Fruit fly (Drosophila melanogaster) whole organism: ENCODE results near the gene cort.

Experiments used
- pan ChIP-seq: fragments of >200 bp; optimal IDR thresholded peaks from 2 replicates; lab custom pipeline; 2017
- psq ChIP-seq: fragments of >200 bp; optimal IDR thresholded peaks from 2 replicates; lab custom pipeline; 2017

dm6 chr2L:6667719-6668325 lies 8.6 kb downstream of the cort start, which contains the start of gene Galt:
- TF ChIP-seq psq (lab: Kevin White, UChicago), result no peak
- TF ChIP-seq pan (lab: Kevin White, UChicago), result no peak
